Worm (Caenorhabditis elegans) whole organism, L1 larva: ENCODE results near the gene K02E2.1.

Experiments
- dpl-1 ChIP-seq, 3 experiments: fragments of 150-350 bp in 2 of 3; sonication (generic microtip) in 1 of 3; optimal IDR thresholded peaks; 2 replicates each; lab custom pipeline; 2014 to 2017; ENCODE audit warnings: missing biosample characterization in 3 of 3, missing genetic modification characterization in 3 of 3, missing genetic modification reagents in 3 of 3
- lin-13 ChIP-seq: fragments of 150-350 bp; optimal IDR thresholded peaks from 2 replicates; lab custom pipeline; 2014; ENCODE audit warnings: missing biosample characterization, missing genetic modification reagents, missing genetic modification characterization
- nhr-12 ChIP-seq: sonication (generic microtip); optimal IDR thresholded peaks from 2 replicates; lab custom pipeline; 2017; ENCODE audit warnings: missing biosample characterization, missing genetic modification characterization
- nhr-237 ChIP-seq: fragments of 150-350 bp; optimal IDR thresholded peaks from 2 replicates; lab custom pipeline; 2014; ENCODE audit warnings: missing biosample characterization, missing genetic modification characterization
- unc-130 ChIP-seq: fragments of 150-350 bp; optimal IDR thresholded peaks from 2 replicates; lab custom pipeline; 2017; ENCODE audit warnings: missing biosample characterization, missing genetic modification characterization, inconsistent platforms

DNA sequence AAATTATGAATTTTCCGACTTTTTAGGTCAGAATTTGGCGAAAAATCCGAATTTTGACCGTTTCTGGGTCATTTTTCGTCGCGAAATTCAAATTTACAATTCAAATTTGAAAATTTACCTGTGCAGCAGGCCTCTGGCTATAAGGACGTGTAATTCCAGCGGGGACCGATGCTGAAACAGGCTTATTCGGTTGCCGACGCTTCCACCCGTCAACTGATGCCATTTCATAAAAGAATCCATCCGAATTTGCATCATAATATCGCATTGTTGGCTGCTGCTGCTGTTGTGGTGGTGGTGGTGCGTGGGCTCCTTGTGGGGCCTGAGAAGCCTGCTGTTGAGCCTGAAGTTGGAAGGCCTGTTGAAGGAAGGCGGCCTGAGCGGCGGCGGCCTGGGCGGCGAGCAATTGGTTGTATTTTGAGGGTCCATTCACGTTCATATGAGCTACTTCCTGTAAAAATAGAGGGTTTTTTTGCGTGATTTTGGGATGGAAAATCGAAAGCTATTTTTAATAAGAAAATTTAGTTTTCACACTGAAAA is 48.3 kb downstream of the K02E2.1 start:
- no peak for TF ChIP-seq nhr-12
- no peak for TF ChIP-seq nhr-237 (tag; lab: Kevin White, UChicago)
- TF ChIP-seq unc-130 (tag; lab: Kevin White, UChicago) = no peak
- TF ChIP-seq dpl-1 (GFP tag; optimal IDR thresholded peaks at IDR 0.05; lab: Kevin White, UChicago) = no peak
- no peak for TF ChIP-seq lin-13 (GFP tag; lab: Kevin White, UChicago)
